Fruit fly (Drosophila melanogaster) whole organism, embryonic: ENCODE data around the gene CG15803.

ENCODE experiments used
- Bteb2 ChIP-seq: fragments of 200-800 bp; sonication (Bioruptor generic); optimal IDR thresholded peaks from 2 replicates; lab custom pipeline; 2016; ENCODE audit warnings: missing biosample characterization, missing genetic modification characterization
- CG10147 ChIP-seq: fragments of 200-800 bp; sonication (Bioruptor generic); optimal IDR thresholded peaks from 2 replicates; lab custom pipeline; 2019; ENCODE audit warnings: missing biosample characterization, mild to moderate bottlenecking, missing genetic modification characterization, moderate library complexity
- CG10366 ChIP-seq: fragments of 200-800 bp; sonication (Bioruptor generic); IDR thresholded peaks from 2 replicates; pipeline ENCODE4 v1.3.6; 2022; ENCODE audit warnings: missing biosample characterization, missing genetic modification characterization
- CG10462 ChIP-seq: fragments of 200-800 bp; sonication (Bioruptor generic); optimal IDR thresholded peaks from 2 replicates; lab custom pipeline; 2016; ENCODE audit warnings: missing biosample characterization, missing genetic modification characterization
- CG10959 ChIP-seq: fragments of 200-800 bp; sonication (Bioruptor generic); IDR thresholded peaks from 2 replicates; pipeline ENCODE4 v1.3.6; 2022; ENCODE audit warnings: missing biosample characterization, missing genetic modification characterization
- CG13296 ChIP-seq: fragments of 200-800 bp; sonication (Bioruptor generic); optimal IDR thresholded peaks from 3 replicates; lab custom pipeline; 2018; ENCODE audit warnings: missing biosample characterization, mild to moderate bottlenecking, missing genetic modification characterization
- CG13624 ChIP-seq: fragments of 200-800 bp; sonication (Bioruptor generic); optimal IDR thresholded peaks from 2 replicates; lab custom pipeline; 2016; ENCODE audit warnings: missing biosample characterization, missing genetic modification characterization
- CG13894 ChIP-seq: fragments of 200-800 bp; sonication (Bioruptor generic); optimal IDR thresholded peaks from 3 replicates; lab custom pipeline; 2018; ENCODE audit warnings: missing biosample characterization, mild to moderate bottlenecking, missing genetic modification characterization, moderate library complexity
- CG1603 ChIP-seq: fragments of 200-800 bp; sonication (Bioruptor generic); optimal IDR thresholded peaks from 2 replicates; lab custom pipeline; 2019; ENCODE audit warnings: missing biosample characterization, mild to moderate bottlenecking, missing genetic modification characterization, moderate library complexity
- CG17385 ChIP-seq: fragments of 200-800 bp; sonication (Bioruptor generic); optimal IDR thresholded peaks from 3 replicates; lab custom pipeline; 2018; ENCODE audit warnings: missing biosample characterization, mild to moderate bottlenecking, missing genetic modification characterization
- CG18011 ChIP-seq: fragments of 200-800 bp; sonication (Bioruptor generic); optimal IDR thresholded peaks from 2 replicates; lab custom pipeline; 2017; ENCODE audit warnings: missing biosample characterization, missing genetic modification characterization, mild to moderate bottlenecking, moderate library complexity, missing genotype
- CG31388 ChIP-seq: fragments of 200-800 bp; sonication (Bioruptor generic); optimal IDR thresholded peaks from 2 replicates; lab custom pipeline; 2016; ENCODE audit warnings: missing biosample characterization, missing genetic modification characterization
- CG3726 ChIP-seq: fragments of 200-800 bp; sonication (Bioruptor generic); IDR thresholded peaks from 3 replicates; pipeline ENCODE4, ENCODE4 v1.3.6; 2022; ENCODE audit warnings: missing biosample characterization, missing genetic modification characterization
- CG6654 ChIP-seq: fragments of 200-800 bp; sonication (Bioruptor generic); optimal IDR thresholded peaks from 2 replicates; lab custom pipeline; 2017; ENCODE audit warnings: missing biosample characterization, mild to moderate bottlenecking, missing genetic modification characterization
- CG7357 ChIP-seq: fragments of 200-800 bp; sonication (Bioruptor generic); IDR thresholded peaks from 3 replicates; pipeline ENCODE4 v1.3.6; 2022; ENCODE audit warnings: missing biosample characterization, missing genetic modification characterization
- CG7963 ChIP-seq: fragments of 200-800 bp; sonication (Bioruptor generic); IDR thresholded peaks from 3 replicates; pipeline ENCODE4 v1.3.6; 2022; ENCODE audit warnings: missing biosample characterization, missing genetic modification characterization; ENCODE audit not compliant: partially characterized antibody
- CG8281 ChIP-seq: fragments of 200-800 bp; sonication (Bioruptor generic); optimal IDR thresholded peaks from 2 replicates; lab custom pipeline; 2018; ENCODE audit warnings: missing biosample characterization, mild to moderate bottlenecking, missing genetic modification characterization, moderate library complexity
- CG9609 ChIP-seq: fragments of 200-800 bp; sonication (Bioruptor generic); optimal IDR thresholded peaks from 3 replicates; lab custom pipeline; 2016; ENCODE audit warnings: missing biosample characterization, missing genetic modification characterization
- Camta ChIP-seq: fragments of 200-800 bp; sonication (Bioruptor generic); optimal IDR thresholded peaks from 2 replicates; lab custom pipeline; 2016; ENCODE audit warnings: missing biosample characterization, missing genetic modification characterization
- Dll ChIP-seq: fragments of 200-800 bp; sonication (Bioruptor generic); IDR thresholded peaks from 4 replicates; pipeline ENCODE4 v1.3.6; 2022; ENCODE audit warnings: missing biosample characterization, missing genetic modification characterization; ENCODE audit not compliant: partially characterized antibody
- Drgx ChIP-seq: fragments of 200-800 bp; sonication (Bioruptor generic); IDR thresholded peaks from 2 replicates; pipeline ENCODE4 v1.3.6; 2022; ENCODE audit warnings: missing biosample characterization, missing genetic modification characterization
- Optix ChIP-seq: fragments of 200-800 bp; sonication (Bioruptor generic); IDR thresholded peaks from 3 replicates; pipeline ENCODE4 v1.3.6; 2022; ENCODE audit warnings: missing biosample characterization, missing genetic modification characterization
- Poxn ChIP-seq: fragments of 200-800 bp; sonication (Bioruptor generic); IDR thresholded peaks from 2 replicates; pipeline ENCODE4 v1.3.6; 2022; ENCODE audit warnings: missing biosample characterization, missing genetic modification characterization
- Spps ChIP-seq: fragments of 200-800 bp; sonication (Bioruptor generic); optimal IDR thresholded peaks from 2 replicates; lab custom pipeline; 2018; ENCODE audit warnings: missing biosample characterization, mild to moderate bottlenecking, missing genetic modification characterization
- Stat92E ChIP-seq, 3 experiments: fragments of >200 bp in 2 of 3; fragments of 200-800 bp in 1 of 3; sonication (Bioruptor generic) in 1 of 3; optimal IDR thresholded peaks; 2 replicates each; lab custom pipeline; 2017 to 2019; ENCODE audit warnings: missing biosample characterization in 3 of 3, missing genetic modification characterization in 3 of 3, mild to moderate bottlenecking in 1 of 3, moderate library complexity in 1 of 3
- abd-A ChIP-seq: fragments of 200-800 bp; sonication (Bioruptor generic); optimal IDR thresholded peaks from 3 replicates; lab custom pipeline; 2019; ENCODE audit warnings: missing biosample characterization, mild to moderate bottlenecking, missing genetic modification characterization, moderate library complexity
- aop ChIP-seq: fragments of 200-800 bp; sonication (Bioruptor generic); IDR thresholded peaks from 2 replicates; pipeline ENCODE4 v1.3.6; 2022; ENCODE audit warnings: missing biosample characterization, missing genetic modification characterization
- cad ChIP-seq: fragments of >200 bp; optimal IDR thresholded peaks from 2 replicates; lab custom pipeline; 2017; ENCODE audit warnings: missing biosample characterization, missing genetic modification characterization
- cg ChIP-seq: fragments of 200-800 bp; sonication (Bioruptor generic); optimal IDR thresholded peaks from 3 replicates; lab custom pipeline; 2019; ENCODE audit warnings: missing biosample characterization, mild to moderate bottlenecking, missing genetic modification characterization, moderate library complexity
- crp ChIP-seq, 2 experiments: fragments of 200-800 bp; sonication (Bioruptor generic); optimal IDR thresholded peaks; 2 replicates in 1 of 2; 3 replicates in 1 of 2; lab custom pipeline; 2017; ENCODE audit warnings: missing biosample characterization in 2 of 2, missing genetic modification characterization in 2 of 2, mild to moderate bottlenecking in 1 of 2, moderate library complexity in 1 of 2
- da ChIP-seq: fragments of 200-800 bp; sonication (Bioruptor generic); optimal IDR thresholded peaks from 2 replicates; lab custom pipeline; 2016; ENCODE audit warnings: missing biosample characterization, missing genetic modification characterization
- danr ChIP-seq: fragments of 200-800 bp; sonication (Bioruptor generic); IDR thresholded peaks from 2 replicates; pipeline ENCODE4 v1.3.6; 2022; ENCODE audit warnings: missing biosample characterization, missing genetic modification characterization
- fd3F ChIP-seq: fragments of 200-800 bp; sonication (Bioruptor generic); optimal IDR thresholded peaks from 2 replicates; lab custom pipeline; 2018; ENCODE audit warnings: missing biosample characterization, mild to moderate bottlenecking, missing genetic modification characterization, moderate library complexity
- gt ChIP-seq: fragments of 200-800 bp; sonication (Bioruptor generic); IDR thresholded peaks from 2 replicates; pipeline ENCODE4 v1.3.6; 2022; ENCODE audit warnings: missing biosample characterization, missing genetic modification characterization
- hbn ChIP-seq: fragments of 200-800 bp; sonication (Bioruptor generic); IDR thresholded peaks from 2 replicates; pipeline ENCODE4 v1.3.6; 2022; ENCODE audit warnings: missing biosample characterization, missing genetic modification characterization; ENCODE audit not compliant: partially characterized antibody
- lilli ChIP-seq: fragments of 200-800 bp; sonication (Bioruptor generic); optimal IDR thresholded peaks from 3 replicates; lab custom pipeline; 2016; ENCODE audit warnings: missing biosample characterization, missing genetic modification characterization
- pros ChIP-seq: fragments of 200-800 bp; sonication (Bioruptor generic); optimal IDR thresholded peaks from 3 replicates; lab custom pipeline; 2019; ENCODE audit warnings: missing biosample characterization, mild to moderate bottlenecking, missing genetic modification characterization, moderate library complexity
- pzg ChIP-seq: fragments of 200-800 bp; sonication (Bioruptor generic); optimal IDR thresholded peaks from 3 replicates; lab custom pipeline; 2018; ENCODE audit warnings: missing biosample characterization, mild to moderate bottlenecking, missing genetic modification characterization, moderate library complexity
- sc ChIP-seq, 3 experiments: fragments of >200 bp in 2 of 3; fragments of 200-800 bp in 1 of 3; sonication (Bioruptor generic) in 1 of 3; optimal IDR thresholded peaks; 2 replicates in 2 of 3; 3 replicates in 1 of 3; lab custom pipeline; 2017; ENCODE audit warnings: mild to moderate bottlenecking in 1 of 3, missing biosample characterization in 1 of 3, missing genetic modification characterization in 1 of 3, missing genetic modification reagents in 1 of 3
- seq ChIP-seq: fragments of 200-800 bp; sonication (Bioruptor generic); IDR thresholded peaks from 2 replicates; pipeline ENCODE4 v1.3.6; 2022; ENCODE audit warnings: missing biosample characterization, missing genetic modification characterization
- shn ChIP-seq: fragments of 200-800 bp; sonication (Bioruptor generic); optimal IDR thresholded peaks from 3 replicates; lab custom pipeline; 2016; ENCODE audit warnings: missing biosample characterization, missing genetic modification characterization
- sna ChIP-seq: fragments of 200-800 bp; sonication (Bioruptor generic); IDR thresholded peaks from 2 replicates; pipeline ENCODE4 v1.3.6; 2022; ENCODE audit warnings: missing biosample characterization, missing genetic modification characterization; ENCODE audit not compliant: partially characterized antibody
- ssp ChIP-seq: fragments of 200-800 bp; sonication (Bioruptor generic); IDR thresholded peaks from 2 replicates; pipeline ENCODE4 v1.3.6; 2022; ENCODE audit warnings: missing biosample characterization, missing genetic modification characterization
- sug ChIP-seq: fragments of 200-800 bp; optimal IDR thresholded peaks from 2 replicates; lab custom pipeline; 2019; ENCODE audit warnings: missing biosample characterization, mild to moderate bottlenecking, missing genetic modification characterization, moderate library complexity
- tll ChIP-seq, 2 experiments: fragments of 200-800 bp in 1 of 2; fragments of >200 bp in 1 of 2; sonication (Bioruptor generic) in 1 of 2; optimal IDR thresholded peaks; 2 replicates each; lab custom pipeline; 2017 to 2019; ENCODE audit warnings: missing biosample characterization in 2 of 2, missing genetic modification characterization in 2 of 2, mild to moderate bottlenecking in 1 of 2, moderate library complexity in 1 of 2
- toy ChIP-seq: fragments of 200-800 bp; sonication (Bioruptor generic); IDR thresholded peaks from 2 replicates; pipeline ENCODE4 v1.3.6; 2022; ENCODE audit warnings: missing biosample characterization, missing genetic modification characterization
- wor ChIP-seq: fragments of 200-800 bp; sonication (Bioruptor generic); IDR thresholded peaks from 2 replicates; pipeline ENCODE4 v1.3.6; 2022; ENCODE audit warnings: missing biosample characterization, missing genetic modification characterization

The CG15803 gene

dm6 chr3R:18396801-18397604 is 36.5 kb upstream of the CG15803 start, which contains the start of gene Vti1b (continued):
- TF ChIP-seq gt (peak; percentile 82), Dll (GFP tag; lab: Robert Waterston, UW) (0 out of 4 replicates have a peak, but pooled peaks have one; percentile 29), Poxn (GFP tag; lab: Robert Waterston, UW) (peak; percentile 62), fd3F (GFP tag; lab: Kevin White, UChicago) (peak; percentile 84), CG1603 (tag; lab: Kevin White, UChicago) (peak; percentile 87), abd-A (tag; lab: Kevin White, UChicago) (peak; percentile 58), lilli (GFP tag; lab: Kevin White, UChicago) (peak; percentile 97), toy (GFP tag; lab: Robert Waterston, UW) (peak; percentile 77), CG8281 (tag; lab: Kevin White, UChicago) (peak; percentile 74), CG31388 (GFP tag; lab: Kevin White, UChicago) (peak; percentile 83), CG6654 (GFP tag; lab: Kevin White, UChicago) (peak; percentile 81), CG10462 (GFP tag; lab: Kevin White, UChicago) (peak; percentile 75), hbn (0 out of 2 replicates have a peak, but pooled peaks have one; percentile 35), CG17385 (GFP tag; lab: Kevin White, UChicago) (peak; percentile 92), pzg (GFP tag; lab: Kevin White, UChicago) (peak; percentile 5), ssp (GFP tag; lab: Robert Waterston, UW) (peak; percentile 87), shn (GFP tag; lab: Kevin White, UChicago) (peak; percentile 92), sc (optimal IDR thresholded peaks at IDR 0.05; lab: Kevin White, UChicago) (no peak), sc (GFP tag; optimal IDR thresholded peaks at IDR 0.05; lab: Kevin White, UChicago) (peak; percentile 93), CG7963 (no peak), CG13894 (peak; percentile 33), CG18011 (GFP tag; lab: Kevin White, UChicago) (peak; percentile 73), wor (GFP tag; lab: Robert Waterston, UW) (peak; percentile 93), seq (GFP tag; lab: Robert Waterston, UW) (peak; percentile 89), CG10147 (peak; percentile 90), CG9609 (GFP tag; lab: Kevin White, UChicago) (peak; percentile 91), sug (tag; lab: Kevin White, UChicago) (peak; percentile 80), CG10366 (peak; percentile 94), CG7357 (GFP tag; lab: Robert Waterston, UW) (peak; percentile 83), aop (GFP tag; lab: Robert Waterston, UW) (peak; percentile 89), Drgx (GFP tag; lab: Robert Waterston, UW) (peak; percentile 96), tll (GFP tag; optimal IDR thresholded peaks at IDR 0.05; lab: Kevin White, UChicago) (no peak), da (peak; percentile 79), cg (GFP tag; lab: Kevin White, UChicago) (peak; percentile 90), CG10959 (peak; percentile 89), Stat92E (GFP tag; optimal IDR thresholded peaks at IDR 0.05; lab: Kevin White, UChicago) (peak in 1 of 3 experiments; percentile 89), CG3726 (GFP tag; lab: Robert Waterston, UW) (peak; percentile 81), sna (GFP tag; lab: Robert Waterston, UW) (0 out of 2 replicates have a peak, but pooled peaks have one; percentile 31), Optix (peak; percentile 92), CG13624 (GFP tag; lab: Kevin White, UChicago) (peak; percentile 90), crp (GFP tag; optimal IDR thresholded peaks at IDR 0.05; lab: Kevin White, UChicago) (peak in 1 of 2 experiments; percentile 60), danr (peak; percentile 88), Camta (GFP tag; lab: Kevin White, UChicago) (peak; percentile 80), CG13296 (GFP tag; lab: Kevin White, UChicago) (peak; percentile 85), cad (GFP tag; lab: Kevin White, UChicago) (no peak), pros (GFP tag; lab: Kevin White, UChicago) (peak; percentile 95), Bteb2 (peak; percentile 90), Spps (peak; percentile 88)
